Fruit fly (Drosophila melanogaster) whole organism, embryonic: ENCODE data around the gene CG8892.

Source experiments
- Atf-2 ChIP-seq: fragments of 200-800 bp; sonication (Bioruptor generic); optimal IDR thresholded peaks from 2 replicates; lab custom pipeline; 2016; ENCODE audit warnings: missing biosample characterization, missing genetic modification characterization
- Bgb ChIP-seq: fragments of 200-800 bp; sonication (Bioruptor generic); IDR thresholded peaks from 2 replicates; pipeline ENCODE4 v1.3.6; 2022; ENCODE audit warnings: missing biosample characterization, missing genetic modification characterization; ENCODE audit not compliant: partially characterized antibody
- CG10366 ChIP-seq: fragments of 200-800 bp; sonication (Bioruptor generic); IDR thresholded peaks from 2 replicates; pipeline ENCODE4 v1.3.6; 2022; ENCODE audit warnings: missing biosample characterization, missing genetic modification characterization
- CG10565 ChIP-seq: fragments of 200-800 bp; sonication (Bioruptor generic); optimal IDR thresholded peaks from 3 replicates; lab custom pipeline; 2016; ENCODE audit warnings: missing biosample characterization, mild to moderate bottlenecking, missing genetic modification characterization
- CG12391 ChIP-seq: fragments of 200-800 bp; sonication (Bioruptor generic); optimal IDR thresholded peaks from 3 replicates; lab custom pipeline; 2018; ENCODE audit warnings: missing biosample characterization, mild to moderate bottlenecking, missing genetic modification characterization, moderate library complexity
- CG2202 ChIP-seq: fragments of 200-800 bp; sonication (Bioruptor generic); optimal IDR thresholded peaks from 2 replicates; lab custom pipeline; 2018; ENCODE audit warnings: missing biosample characterization, mild to moderate bottlenecking, missing genetic modification characterization
- CG3065 ChIP-seq: fragments of 200-800 bp; sonication (Bioruptor generic); optimal IDR thresholded peaks from 2 replicates; lab custom pipeline; 2016; ENCODE audit warnings: missing biosample characterization, missing genetic modification characterization
- CG3995 ChIP-seq: fragments of 200-800 bp; sonication (Bioruptor generic); optimal IDR thresholded peaks from 3 replicates; lab custom pipeline; 2016; ENCODE audit warnings: missing biosample characterization, missing genetic modification characterization
- CG8359 ChIP-seq: fragments of 200-800 bp; sonication (Bioruptor generic); optimal IDR thresholded peaks from 2 replicates; lab custom pipeline; 2017; ENCODE audit warnings: missing biosample characterization, mild to moderate bottlenecking, missing genetic modification characterization, borderline replicate concordance
- CG8388 ChIP-seq: fragments of 200-800 bp; sonication (Bioruptor generic); optimal IDR thresholded peaks from 2 replicates; lab custom pipeline; 2019; ENCODE audit warnings: missing biosample characterization, mild to moderate bottlenecking, missing genetic modification characterization, moderate library complexity
- CG9437 ChIP-seq: fragments of 200-800 bp; sonication (Bioruptor generic); optimal IDR thresholded peaks from 2 replicates; lab custom pipeline; 2018; ENCODE audit warnings: missing biosample characterization, mild to moderate bottlenecking, missing genetic modification characterization
- E2f2 ChIP-seq: fragments of 200-800 bp; sonication (Bioruptor generic); IDR thresholded peaks from 2 replicates; pipeline ENCODE4 v1.3.6; 2022; ENCODE audit warnings: missing biosample characterization, missing genetic modification characterization
- HLH54F ChIP-seq: fragments of 200-800 bp; sonication (Bioruptor generic); optimal IDR thresholded peaks from 3 replicates; lab custom pipeline; 2016; ENCODE audit warnings: missing biosample characterization, missing genetic modification characterization
- Hmr ChIP-seq: fragments of 200-800 bp; sonication (Bioruptor generic); optimal IDR thresholded peaks from 3 replicates; lab custom pipeline; 2017; ENCODE audit warnings: mild to moderate bottlenecking, missing biosample characterization, missing genetic modification reagents, missing genetic modification characterization
- Kr ChIP-seq: fragments of 200-800 bp; sonication (Bioruptor generic); optimal IDR thresholded peaks from 2 replicates; lab custom pipeline; 2017; ENCODE audit warnings: missing biosample characterization, mild to moderate bottlenecking, missing genetic modification characterization
- Lpt ChIP-seq: fragments of >200 bp; optimal IDR thresholded peaks from 2 replicates; lab custom pipeline; 2018; ENCODE audit warnings: missing biosample characterization, missing genetic modification characterization
- NFAT ChIP-seq: fragments of 200-800 bp; sonication (Bioruptor generic); IDR thresholded peaks from 2 replicates; pipeline ENCODE4 v1.3.6; 2022; ENCODE audit warnings: missing biosample characterization, missing genetic modification characterization
- Oaz ChIP-seq: fragments of 200-800 bp; sonication (Bioruptor generic); IDR thresholded peaks from 2 replicates; pipeline ENCODE4 v1.3.6; 2022; ENCODE audit warnings: missing biosample characterization, missing genetic modification characterization
- Sin3A ChIP-seq: fragments of >200 bp; optimal IDR thresholded peaks from 2 replicates; lab custom pipeline; 2018
- Taf1 ChIP-seq: fragments of 200-800 bp; sonication (Bioruptor generic); IDR thresholded peaks from 2 replicates; pipeline ENCODE4 v1.3.6; 2022; ENCODE audit warnings: missing biosample characterization, missing genetic modification characterization
- corto ChIP-seq: fragments of 200-800 bp; sonication (Bioruptor generic); optimal IDR thresholded peaks from 2 replicates; lab custom pipeline; 2016; ENCODE audit warnings: missing biosample characterization, mild to moderate bottlenecking, missing genetic modification characterization, moderate library complexity
- croc ChIP-seq: fragments of 200-800 bp; sonication (Bioruptor generic); conservative IDR thresholded peaks from 3 replicates; pipeline ENCODE4 v1.3.6; 2022; ENCODE audit warnings: missing biosample characterization, missing genetic modification characterization
- cwo ChIP-seq: fragments of 200-800 bp; sonication (Bioruptor generic); optimal IDR thresholded peaks from 3 replicates; lab custom pipeline; 2017; ENCODE audit warnings: missing biosample characterization, missing genetic modification characterization, mild to moderate bottlenecking, moderate library complexity, missing genetic modification reagents
- dan ChIP-seq: fragments of 200-800 bp; sonication (Bioruptor generic); IDR thresholded peaks from 2 replicates; pipeline ENCODE4 v1.3.6; 2022; ENCODE audit warnings: missing biosample characterization, missing genetic modification characterization
- ems ChIP-seq: fragments of 200-800 bp; sonication (Bioruptor generic); optimal IDR thresholded peaks from 3 replicates; lab custom pipeline; 2016; ENCODE audit warnings: missing biosample characterization, missing genetic modification characterization
- fru ChIP-seq: fragments of >200 bp; optimal IDR thresholded peaks from 2 replicates; lab custom pipeline; 2017
- grn ChIP-seq: fragments of 200-800 bp; sonication (Bioruptor generic); optimal IDR thresholded peaks from 3 replicates; lab custom pipeline; 2017; ENCODE audit warnings: missing biosample characterization, missing genetic modification characterization
- gsb-n ChIP-seq: fragments of 200-800 bp; sonication (Bioruptor generic); optimal IDR thresholded peaks from 3 replicates; lab custom pipeline; 2018; ENCODE audit warnings: missing biosample characterization, mild to moderate bottlenecking, missing genetic modification characterization
- ham ChIP-seq: fragments of 200-800 bp; sonication (Bioruptor generic); IDR thresholded peaks from 2 replicates; pipeline ENCODE4 v1.3.6; 2022; ENCODE audit warnings: missing biosample characterization, missing genetic modification characterization
- kah ChIP-seq: fragments of 200-800 bp; sonication (Bioruptor generic); optimal IDR thresholded peaks from 2 replicates; lab custom pipeline; 2018; ENCODE audit warnings: missing biosample characterization, mild to moderate bottlenecking, missing genetic modification characterization
- lov ChIP-seq, 2 experiments: fragments of 200-800 bp in 1 of 2; fragments of >200 bp in 1 of 2; sonication (Bioruptor generic) in 1 of 2; IDR thresholded peaks in 1 of 2; optimal IDR thresholded peaks in 1 of 2; 2 replicates in 1 of 2; 3 replicates in 1 of 2; pipeline versions ENCODE4 v1.3.6 to Lab custom; 2017 to 2022; ENCODE audit warnings: missing biosample characterization in 1 of 2, missing genetic modification characterization in 1 of 2
- maf-S ChIP-seq: fragments of 200-800 bp; sonication (Bioruptor generic); optimal IDR thresholded peaks from 2 replicates; lab custom pipeline; 2016; ENCODE audit warnings: missing biosample characterization, missing genetic modification characterization
- odd ChIP-seq: fragments of 200-800 bp; sonication (Bioruptor generic); optimal IDR thresholded peaks from 2 replicates; lab custom pipeline; 2017; ENCODE audit warnings: missing biosample characterization, mild to moderate bottlenecking, missing genetic modification characterization
- p53 ChIP-seq: fragments of 200-800 bp; sonication (Bioruptor generic); optimal IDR thresholded peaks from 2 replicates; lab custom pipeline; 2016; ENCODE audit warnings: missing biosample characterization, missing genetic modification characterization
- pfk ChIP-seq: fragments of 200-800 bp; sonication (Bioruptor generic); optimal IDR thresholded peaks from 2 replicates; lab custom pipeline; 2018; ENCODE audit warnings: missing biosample characterization, mild to moderate bottlenecking, missing genetic modification characterization, moderate library complexity
- psq ChIP-seq: fragments of 200-800 bp; sonication (Bioruptor generic); optimal IDR thresholded peaks from 2 replicates; lab custom pipeline; 2017; ENCODE audit warnings: missing biosample characterization, missing genetic modification characterization
- salm ChIP-seq: fragments of 200-800 bp; sonication (Bioruptor generic); optimal IDR thresholded peaks from 2 replicates; lab custom pipeline; 2018; ENCODE audit warnings: missing biosample characterization, mild to moderate bottlenecking, missing genetic modification characterization
- so ChIP-seq: fragments of 200-800 bp; sonication (Bioruptor generic); IDR thresholded peaks from 3 replicates; pipeline ENCODE4 v1.3.6; 2022; ENCODE audit warnings: missing biosample characterization, missing genetic modification characterization
- tio ChIP-seq: fragments of 200-800 bp; sonication (Bioruptor generic); optimal IDR thresholded peaks from 2 replicates; lab custom pipeline; 2017; ENCODE audit warnings: missing biosample characterization, missing genetic modification characterization, inconsistent platforms
- unc-4 ChIP-seq: fragments of 200-800 bp; sonication (Bioruptor generic); IDR thresholded peaks from 2 replicates; pipeline ENCODE4 v1.3.6; 2022; ENCODE audit warnings: missing biosample characterization, missing genetic modification characterization; ENCODE audit not compliant: partially characterized antibody

CG8892 gene

dm6 chr2L:4999389-5000032 is 18.1 kb upstream of the CG8892 start (continued):
- TF ChIP-seq CG8359 (GFP tag; lab: Kevin White, UChicago): peak; percentile 29
- no peak for TF ChIP-seq ham (GFP tag; lab: Robert Waterston, UW)
- TF ChIP-seq CG2202 (tag; lab: Kevin White, UChicago): peak; percentile 25
- TF ChIP-seq tio (GFP tag; lab: Kevin White, UChicago): peak; percentile 51
- TF ChIP-seq odd (GFP tag; lab: Kevin White, UChicago): peak; percentile 41
- peak; percentile 40 for TF ChIP-seq CG3995 (GFP tag; lab: Kevin White, UChicago)
- TF ChIP-seq ems (GFP tag; lab: Kevin White, UChicago): peak; percentile 61
- TF ChIP-seq lov (optimal IDR thresholded peaks at IDR 0.05; lab: Kevin White, UChicago): no peak
- TF ChIP-seq lov (GFP tag; IDR thresholded peaks at IDR 0.05; lab: Robert Waterston, UW): 0 out of 3 replicates have a peak, but pooled peaks have one; percentile 55
- peak; percentile 19; the same call in 1 of the 2 replicates for TF ChIP-seq E2f2 (GFP tag; lab: Robert Waterston, UW)
- no peak for TF ChIP-seq Oaz
- TF ChIP-seq Taf1 (GFP tag; lab: Robert Waterston, UW): peak; percentile 68
- no peak for TF ChIP-seq p53 (GFP tag; lab: Kevin White, UChicago)
- no peak for TF ChIP-seq dan (GFP tag; lab: Robert Waterston, UW)
- TF ChIP-seq Lpt (GFP tag; lab: Kevin White, UChicago): no peak
- TF ChIP-seq Atf-2 (GFP tag; lab: Kevin White, UChicago): peak; percentile 23
- peak; percentile 55 for TF ChIP-seq Hmr (GFP tag; lab: Kevin White, UChicago)
- TF ChIP-seq unc-4 (GFP tag; lab: Robert Waterston, UW): no peak
- TF ChIP-seq corto (GFP tag; lab: Kevin White, UChicago): peak; percentile 40
- peak; percentile 60 for TF ChIP-seq CG12391 (tag; lab: Kevin White, UChicago)
- no peak for TF ChIP-seq psq
- TF ChIP-seq Sin3A (lab: Kevin White, UChicago): no peak
- TF ChIP-seq NFAT (GFP tag; lab: Robert Waterston, UW): peak; percentile 66
- peak; percentile 64 for TF ChIP-seq HLH54F (GFP tag; lab: Kevin White, UChicago)
- peak; percentile 59 for TF ChIP-seq salm
- TF ChIP-seq Bgb (GFP tag; lab: Robert Waterston, UW): no peak
- TF ChIP-seq so: peak; percentile 70; the same call in 1 of the 3 replicates
- no peak for TF ChIP-seq fru (lab: Kevin White, UChicago)
- peak; percentile 56 for TF ChIP-seq gsb-n (tag; lab: Kevin White, UChicago)
- peak; percentile 69 for TF ChIP-seq CG10366
- TF ChIP-seq pfk: no peak
- TF ChIP-seq CG8388 (GFP tag; lab: Kevin White, UChicago): peak; percentile 51
- peak; percentile 40; the same call in 1 of the 3 replicates for TF ChIP-seq croc (GFP tag; lab: Robert Waterston, UW)
- TF ChIP-seq grn (GFP tag; lab: Kevin White, UChicago): peak; percentile 41
- peak; percentile 29 for TF ChIP-seq kah (GFP tag; lab: Kevin White, UChicago)
- TF ChIP-seq cwo (GFP tag; lab: Kevin White, UChicago): peak; percentile 41
- no peak for TF ChIP-seq Kr (GFP tag; lab: Kevin White, UChicago)
- TF ChIP-seq CG9437 (GFP tag; lab: Kevin White, UChicago): no peak
- TF ChIP-seq CG3065 (GFP tag; lab: Kevin White, UChicago): no peak
- no peak for TF ChIP-seq CG10565 (GFP tag; lab: Kevin White, UChicago)
- TF ChIP-seq maf-S (GFP tag; lab: Kevin White, UChicago): peak; percentile 38
